Fruit fly (Drosophila melanogaster) whole organism, embryonic: Measurements from ENCODE around the gene Tlk.

Source experiments
- Antp ChIP-seq: fragments of 200-800 bp; sonication (Bioruptor generic); optimal IDR thresholded peaks from 3 replicates; lab custom pipeline; 2016; ENCODE audit warnings: missing biosample characterization, missing genetic modification characterization
- BEAF-32 ChIP-seq: fragments of 200-800 bp; sonication (Bioruptor generic); optimal IDR thresholded peaks from 3 replicates; lab custom pipeline; 2017; ENCODE audit warnings: missing biosample characterization, missing genetic modification characterization, mild to moderate bottlenecking, moderate library complexity, missing genetic modification reagents
- CG10321 ChIP-seq: fragments of 200-800 bp; sonication (Bioruptor generic); IDR thresholded peaks from 2 replicates; pipeline ENCODE4 v1.3.6; 2022; ENCODE audit warnings: missing biosample characterization, missing genetic modification characterization
- CG10543 ChIP-seq: fragments of 200-800 bp; sonication (Bioruptor generic); optimal IDR thresholded peaks from 3 replicates; lab custom pipeline; 2017; ENCODE audit warnings: missing biosample characterization, mild to moderate bottlenecking, missing genetic modification characterization, moderate library complexity
- CG10959 ChIP-seq: fragments of 200-800 bp; sonication (Bioruptor generic); IDR thresholded peaks from 2 replicates; pipeline ENCODE4 v1.3.6; 2022; ENCODE audit warnings: missing biosample characterization, missing genetic modification characterization
- CG11398 ChIP-seq: fragments of 200-800 bp; sonication (Bioruptor generic); optimal IDR thresholded peaks from 2 replicates; lab custom pipeline; 2016; ENCODE audit warnings: missing biosample characterization, missing genetic modification characterization
- CG12299 ChIP-seq: fragments of 200-800 bp; sonication (Bioruptor generic); optimal IDR thresholded peaks from 2 replicates; lab custom pipeline; 2018; ENCODE audit warnings: missing biosample characterization, mild to moderate bottlenecking, missing genetic modification characterization
- CG15269 ChIP-seq: fragments of 200-800 bp; sonication (Bioruptor generic); optimal IDR thresholded peaks from 2 replicates; lab custom pipeline; 2018; ENCODE audit warnings: missing biosample characterization, mild to moderate bottlenecking, missing genetic modification characterization, moderate library complexity
- CG1602 ChIP-seq: fragments of 200-800 bp; sonication (Bioruptor generic); optimal IDR thresholded peaks from 3 replicates; lab custom pipeline; 2016; ENCODE audit warnings: missing biosample characterization, missing genetic modification characterization
- CG17359 ChIP-seq: fragments of 200-800 bp; sonication (Bioruptor generic); optimal IDR thresholded peaks from 3 replicates; lab custom pipeline; 2018; ENCODE audit warnings: missing biosample characterization, mild to moderate bottlenecking, missing genetic modification characterization, moderate library complexity
- CG2712 ChIP-seq: fragments of 200-800 bp; optimal IDR thresholded peaks from 3 replicates; lab custom pipeline; 2019; ENCODE audit warnings: missing biosample characterization, mild to moderate bottlenecking, missing genetic modification characterization, moderate library complexity
- CG32767 ChIP-seq: fragments of 200-800 bp; sonication (Bioruptor generic); IDR thresholded peaks from 2 replicates; pipeline ENCODE4 v1.3.6; 2022; ENCODE audit warnings: missing biosample characterization, missing genetic modification characterization
- CG6683 ChIP-seq: fragments of 200-800 bp; sonication (Bioruptor generic); optimal IDR thresholded peaks from 2 replicates; lab custom pipeline; 2017; ENCODE audit warnings: missing biosample characterization, mild to moderate bottlenecking, missing genetic modification characterization, missing genetic modification reagents
- CG6765 ChIP-seq: fragments of 200-800 bp; sonication (Bioruptor generic); optimal IDR thresholded peaks from 3 replicates; lab custom pipeline; 2017; ENCODE audit warnings: missing biosample characterization, mild to moderate bottlenecking, missing genetic modification characterization
- CG7963 ChIP-seq: fragments of 200-800 bp; sonication (Bioruptor generic); IDR thresholded peaks from 3 replicates; pipeline ENCODE4 v1.3.6; 2022; ENCODE audit warnings: missing biosample characterization, missing genetic modification characterization; ENCODE audit not compliant: partially characterized antibody
- CG7987 ChIP-seq: fragments of 200-800 bp; sonication (Bioruptor generic); optimal IDR thresholded peaks from 2 replicates; lab custom pipeline; 2018; ENCODE audit warnings: missing biosample characterization, mild to moderate bottlenecking, missing genetic modification characterization, moderate library complexity
- ERR ChIP-seq: fragments of 200-800 bp; sonication (Bioruptor generic); optimal IDR thresholded peaks from 2 replicates; lab custom pipeline; 2016; ENCODE audit warnings: missing biosample characterization, missing genetic modification characterization
- Ets97D ChIP-seq: fragments of 200-800 bp; sonication (Bioruptor generic); optimal IDR thresholded peaks from 3 replicates; lab custom pipeline; 2016; ENCODE audit warnings: missing biosample characterization, missing genetic modification characterization
- H2.0 ChIP-seq: fragments of 200-800 bp; sonication (Bioruptor generic); IDR thresholded peaks from 2 replicates; pipeline ENCODE4 v1.3.6; 2022; ENCODE audit warnings: missing biosample characterization, missing genetic modification characterization
- Hr3 ChIP-seq: fragments of 200-800 bp; sonication (Bioruptor generic); optimal IDR thresholded peaks from 3 replicates; lab custom pipeline; 2016; ENCODE audit warnings: missing biosample characterization, missing genetic modification characterization
- Hr51 ChIP-seq, 2 experiments: fragments of 200-800 bp; sonication (Bioruptor generic); optimal IDR thresholded peaks; 2 replicates in 1 of 2; 3 replicates in 1 of 2; lab custom pipeline; 2016 to 2018; ENCODE audit warnings: missing biosample characterization in 2 of 2, missing genetic modification characterization in 2 of 2, mild to moderate bottlenecking in 1 of 2, moderate library complexity in 1 of 2
- Lpt ChIP-seq: fragments of >200 bp; optimal IDR thresholded peaks from 2 replicates; lab custom pipeline; 2018; ENCODE audit warnings: missing biosample characterization, missing genetic modification characterization
- Side ChIP-seq: fragments of 200-800 bp; sonication (Bioruptor generic); optimal IDR thresholded peaks from 2 replicates; lab custom pipeline; 2016; ENCODE audit warnings: missing biosample characterization, missing genetic modification characterization
- ab ChIP-seq: fragments of 200-800 bp; sonication (Bioruptor generic); optimal IDR thresholded peaks from 2 replicates; lab custom pipeline; 2016; ENCODE audit warnings: missing biosample characterization, missing genetic modification characterization
- cas ChIP-seq: fragments of 200-800 bp; sonication (Bioruptor generic); IDR thresholded peaks from 2 replicates; pipeline ENCODE4 v1.3.6; 2022; ENCODE audit warnings: missing biosample characterization, missing genetic modification characterization
- caup ChIP-seq: fragments of 200-800 bp; sonication (Bioruptor generic); optimal IDR thresholded peaks from 3 replicates; lab custom pipeline; 2017; ENCODE audit warnings: missing biosample characterization, mild to moderate bottlenecking, missing genetic modification characterization, moderate library complexity; ENCODE audit not compliant: severe bottlenecking
- chif ChIP-seq, 2 experiments: fragments of 200-800 bp; sonication (Bioruptor generic); optimal IDR thresholded peaks; 3 replicates each; lab custom pipeline; 2016; ENCODE audit warnings: missing biosample characterization in 2 of 2, missing genetic modification characterization in 2 of 2
- chinmo ChIP-seq: fragments of 200-800 bp; sonication (Bioruptor generic); IDR thresholded peaks from 4 replicates; pipeline ENCODE4 v1.3.6; 2022; ENCODE audit warnings: missing biosample characterization, missing genetic modification characterization; ENCODE audit not compliant: partially characterized antibody
- corto ChIP-seq: fragments of 200-800 bp; sonication (Bioruptor generic); optimal IDR thresholded peaks from 2 replicates; lab custom pipeline; 2016; ENCODE audit warnings: missing biosample characterization, mild to moderate bottlenecking, missing genetic modification characterization, moderate library complexity
- dmrt99B ChIP-seq: fragments of 200-800 bp; sonication (Bioruptor generic); optimal IDR thresholded peaks from 2 replicates; lab custom pipeline; 2018; ENCODE audit warnings: missing biosample characterization, mild to moderate bottlenecking, missing genetic modification characterization, moderate library complexity
- dpn ChIP-seq, 2 experiments: fragments of 200-800 bp; sonication (Bioruptor generic); optimal IDR thresholded peaks; 3 replicates each; lab custom pipeline; 2016; ENCODE audit warnings: missing biosample characterization in 2 of 2, missing genetic modification characterization in 2 of 2
- ftz-f1 ChIP-seq: fragments of 200-800 bp; sonication (Bioruptor generic); optimal IDR thresholded peaks from 2 replicates; lab custom pipeline; 2016; ENCODE audit warnings: missing biosample characterization, missing genetic modification characterization
- fu2 ChIP-seq: fragments of 200-800 bp; sonication (Bioruptor generic); optimal IDR thresholded peaks from 2 replicates; lab custom pipeline; 2016; ENCODE audit warnings: missing biosample characterization, missing genetic modification characterization
- grau ChIP-seq: fragments of 200-800 bp; optimal IDR thresholded peaks from 3 replicates; lab custom pipeline; 2019; ENCODE audit warnings: missing biosample characterization, mild to moderate bottlenecking, missing genetic modification characterization, moderate library complexity
- h ChIP-seq: fragments of >200 bp; optimal IDR thresholded peaks from 2 replicates; lab custom pipeline; 2017
- lov ChIP-seq, 2 experiments: fragments of 200-800 bp in 1 of 2; fragments of >200 bp in 1 of 2; sonication (Bioruptor generic) in 1 of 2; IDR thresholded peaks in 1 of 2; optimal IDR thresholded peaks in 1 of 2; 2 replicates in 1 of 2; 3 replicates in 1 of 2; pipeline versions ENCODE4 v1.3.6 to Lab custom; 2017 to 2022; ENCODE audit warnings: missing biosample characterization in 1 of 2, missing genetic modification characterization in 1 of 2
- nom ChIP-seq: fragments of 200-800 bp; sonication (Bioruptor generic); optimal IDR thresholded peaks from 2 replicates; lab custom pipeline; 2017; ENCODE audit warnings: missing biosample characterization, missing genetic modification characterization, mild to moderate bottlenecking, moderate library complexity, missing genetic modification reagents
- oc ChIP-seq: fragments of 200-800 bp; sonication (Bioruptor generic); optimal IDR thresholded peaks from 2 replicates; lab custom pipeline; 2018; ENCODE audit warnings: missing biosample characterization, mild to moderate bottlenecking, missing genetic modification characterization, moderate library complexity
- pita ChIP-seq: fragments of 200-800 bp; sonication (Bioruptor generic); optimal IDR thresholded peaks from 2 replicates; lab custom pipeline; 2017; ENCODE audit warnings: missing biosample characterization, mild to moderate bottlenecking, missing genetic modification characterization
- ro ChIP-seq: fragments of 200-800 bp; sonication (Bioruptor generic); IDR thresholded peaks from 2 replicates; pipeline ENCODE4 v1.3.6; 2022; ENCODE audit warnings: missing biosample characterization, missing genetic modification characterization
- sc ChIP-seq, 3 experiments: fragments of >200 bp in 2 of 3; fragments of 200-800 bp in 1 of 3; sonication (Bioruptor generic) in 1 of 3; optimal IDR thresholded peaks; 2 replicates in 2 of 3; 3 replicates in 1 of 3; lab custom pipeline; 2017; ENCODE audit warnings: mild to moderate bottlenecking in 1 of 3, missing biosample characterization in 1 of 3, missing genetic modification characterization in 1 of 3, missing genetic modification reagents in 1 of 3
- sens-2 ChIP-seq: fragments of 200-800 bp; sonication (Bioruptor generic); IDR thresholded peaks from 2 replicates; pipeline ENCODE4 v1.3.6; 2022; ENCODE audit warnings: missing biosample characterization, missing genetic modification characterization
- slou ChIP-seq: fragments of 200-800 bp; sonication (Bioruptor generic); optimal IDR thresholded peaks from 3 replicates; lab custom pipeline; 2016; ENCODE audit warnings: missing biosample characterization, missing genetic modification characterization
- stwl ChIP-seq: fragments of 200-800 bp; sonication (Bioruptor generic); optimal IDR thresholded peaks from 3 replicates; lab custom pipeline; 2018; ENCODE audit warnings: missing biosample characterization, mild to moderate bottlenecking, missing genetic modification characterization, moderate library complexity
- sug ChIP-seq: fragments of 200-800 bp; optimal IDR thresholded peaks from 2 replicates; lab custom pipeline; 2019; ENCODE audit warnings: missing biosample characterization, mild to moderate bottlenecking, missing genetic modification characterization, moderate library complexity
- vvl ChIP-seq: fragments of 200-800 bp; sonication (Bioruptor generic); IDR thresholded peaks from 2 replicates; pipeline ENCODE4 v1.3.6; 2022; ENCODE audit warnings: missing biosample characterization, missing genetic modification characterization
- zfh2 ChIP-seq: fragments of 200-800 bp; sonication (Bioruptor generic); optimal IDR thresholded peaks from 2 replicates; lab custom pipeline; 2016; ENCODE audit warnings: missing biosample characterization, missing genetic modification characterization

Gene Tlk

DNA sequence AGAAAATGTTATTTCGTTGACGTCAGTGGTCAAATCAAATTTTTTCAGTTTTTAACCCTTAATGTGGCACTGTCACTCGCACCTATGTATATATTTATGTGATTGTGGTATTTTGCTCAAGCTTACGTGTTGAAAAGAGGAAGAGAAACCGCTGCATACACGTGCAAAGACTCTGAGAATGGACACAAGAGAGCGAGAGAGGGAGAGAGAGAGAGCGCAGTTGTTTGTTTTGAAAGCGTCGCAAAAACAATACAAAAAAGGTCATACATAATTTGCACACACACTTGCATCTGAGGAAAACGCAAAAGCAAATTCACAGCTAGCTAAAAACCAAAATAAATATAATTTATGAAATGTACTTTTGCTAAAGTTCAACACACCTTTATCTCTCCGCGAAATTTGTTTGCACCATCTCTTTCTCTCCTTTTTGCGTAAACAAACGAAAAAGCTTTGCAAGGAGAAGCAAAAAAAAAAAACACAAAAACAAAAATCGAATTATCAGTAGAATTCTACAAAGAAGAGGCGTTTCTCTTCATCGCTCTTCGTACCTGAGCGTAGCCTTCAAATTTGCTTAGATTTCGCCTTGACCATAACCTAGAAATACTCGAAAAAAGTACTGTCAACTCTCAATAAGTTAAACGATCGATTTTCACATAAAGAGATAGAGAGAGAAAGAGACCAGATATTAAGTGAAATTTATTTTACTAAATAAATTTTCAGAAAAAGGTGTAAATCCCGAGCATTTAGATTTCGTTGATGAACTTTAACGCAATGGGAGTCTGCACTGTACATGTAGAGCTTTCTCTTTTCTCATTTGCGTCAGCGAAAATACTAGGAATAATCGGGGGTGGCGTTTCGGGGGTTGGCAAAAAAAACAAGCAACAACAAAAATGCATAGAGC, 47.5 kb upstream of the Tlk start (continued):
- TF ChIP-seq vvl (GFP tag; lab: Robert Waterston, UW) (peak; percentile 83), dmrt99B (tag; lab: Kevin White, UChicago) (peak; percentile 25), Hr51 (GFP tag; optimal IDR thresholded peaks at IDR 0.05; lab: Kevin White, UChicago) (no peak), CG17359 (tag; lab: Kevin White, UChicago) (peak; percentile 29), CG32767 (GFP tag; lab: Robert Waterston, UW) (no peak), Antp (peak; percentile 17), Side (GFP tag; lab: Kevin White, UChicago) (peak; percentile 4), ab (no peak), chif (GFP tag; optimal IDR thresholded peaks at IDR 0.05; lab: Kevin White, UChicago) (no peak), oc (no peak), CG7987 (GFP tag; lab: Kevin White, UChicago) (no peak), H2.0 (GFP tag; lab: Robert Waterston, UW) (no peak; the same call in 1 of the 2 replicates), CG7963 (no peak), chinmo (GFP tag; lab: Robert Waterston, UW) (peak; percentile 69; the same call in 2 of the 4 replicates), CG11398 (GFP tag; lab: Kevin White, UChicago) (no peak), CG12299 (tag; lab: Kevin White, UChicago) (no peak), CG6765 (GFP tag; lab: Kevin White, UChicago) (no peak), lov (optimal IDR thresholded peaks at IDR 0.05; lab: Kevin White, UChicago) (no peak), lov (GFP tag; IDR thresholded peaks at IDR 0.05; lab: Robert Waterston, UW) (0 out of 3 replicates have a peak, but pooled peaks have one; percentile 22), fu2 (GFP tag; lab: Kevin White, UChicago) (peak; percentile 55), nom (GFP tag; lab: Kevin White, UChicago) (peak; percentile 85), ERR (peak; percentile 70), ro (GFP tag; lab: Robert Waterston, UW) (no peak), ftz-f1 (GFP tag; lab: Kevin White, UChicago) (peak; percentile 86), Ets97D (GFP tag; lab: Kevin White, UChicago) (no peak), slou (GFP tag; lab: Kevin White, UChicago) (no peak), zfh2 (peak; percentile 85), CG15269 (tag; lab: Kevin White, UChicago) (peak; percentile 23), stwl (tag; lab: Kevin White, UChicago) (no peak), Lpt (GFP tag; lab: Kevin White, UChicago) (no peak), dpn (GFP tag; optimal IDR thresholded peaks at IDR 0.05; lab: Kevin White, UChicago) (peak in 1 of 2 experiments; percentile 47), CG1602 (GFP tag; lab: Kevin White, UChicago) (no peak), CG10543 (no peak), CG2712 (no peak), cas (GFP tag; lab: Robert Waterston, UW) (no peak), CG10321 (0 out of 2 replicates have a peak, but pooled peaks have one; percentile 23), pita (no peak), caup (GFP tag; lab: Kevin White, UChicago) (peak; percentile 6), corto (GFP tag; lab: Kevin White, UChicago) (no peak), sc (optimal IDR thresholded peaks at IDR 0.05; lab: Kevin White, UChicago) (no peak), sc (GFP tag; optimal IDR thresholded peaks at IDR 0.05; lab: Kevin White, UChicago) (no peak), grau (tag; lab: Kevin White, UChicago) (peak; percentile 84), BEAF-32 (GFP tag; lab: Kevin White, UChicago) (no peak), CG10959 (GFP tag; lab: Robert Waterston, UW) (0 out of 2 replicates have a peak, but pooled peaks have one; percentile 18), sens-2 (GFP tag; lab: Robert Waterston, UW) (no peak), Hr3 (no peak), sug (peak; percentile 5), h (lab: Kevin White, UChicago) (no peak), CG6683 (GFP tag; lab: Kevin White, UChicago) (peak; percentile 3)
